Fruit fly (Drosophila melanogaster): ENCODE results near the gene msi.

The msi gene

dm6 chr3R:25648258-25648606, 132.3 kb downstream of the msi start (continued):
- TF ChIP-seq Dp (GFP tag; optimal IDR thresholded peaks at IDR 0.05), result no peak
- no peak for TF ChIP-seq CG4707 (GFP tag; optimal IDR thresholded peaks at IDR 0.05)
- TF ChIP-seq lola (GFP tag; optimal IDR thresholded peaks at IDR 0.05), result peak in 1 of 3 experiments; percentile 15
- no peak for TF ChIP-seq BtbVII (GFP tag; optimal IDR thresholded peaks at IDR 0.05)

- TF ChIP-seq abd-A (tag; optimal IDR thresholded peaks at IDR 0.05), result peak; percentile 52
- TF ChIP-seq Dad (GFP tag; optimal IDR thresholded peaks at IDR 0.05), result no peak
- no peak for TF ChIP-seq hbn (GFP tag; IDR thresholded peaks at IDR 0.05; ENCODE audit: partially characterized antibody)
- peak; percentile 64 for TF ChIP-seq CG13894 (tag; optimal IDR thresholded peaks at IDR 0.05)
- peak in 1 of 2 experiments; percentile 32 for TF ChIP-seq Pdp1 (GFP tag; optimal IDR thresholded peaks at IDR 0.05)
- TF ChIP-seq mam (GFP tag; optimal IDR thresholded peaks at IDR 0.05), result no peak
- no peak for TF ChIP-seq CG3163 (GFP tag; optimal IDR thresholded peaks at IDR 0.05)
- no peak for TF ChIP-seq Gsc (GFP tag; IDR thresholded peaks at IDR 0.05)
- TF ChIP-seq sr (GFP tag; IDR thresholded peaks at IDR 0.05), result no peak
- no peak for TF ChIP-seq Hmr (GFP tag; optimal IDR thresholded peaks at IDR 0.05)
- TF ChIP-seq mld (GFP tag; IDR thresholded peaks at IDR 0.05; ENCODE audit: partially characterized antibody), result no peak
- no peak for TF ChIP-seq maf-S (GFP tag; optimal IDR thresholded peaks at IDR 0.05)
- TF ChIP-seq sens (GFP tag), result peak; percentile 58
- no peak for TF ChIP-seq E2f2 (GFP tag; IDR thresholded peaks at IDR 0.05)
- no peak for TF ChIP-seq CG1603 (tag; optimal IDR thresholded peaks at IDR 0.05)
Observed at dm6 chr3R:25650417-25650816, 134.5 kb downstream of the msi start.

dm6 chr3R:25651414-25651813, 135.5 kb downstream of the msi start:
- no peak for TF ChIP-seq YL-1 (GFP tag; optimal IDR thresholded peaks at IDR 0.05)
- no peak for TF ChIP-seq repo (GFP tag; optimal IDR thresholded peaks at IDR 0.05)
- TF ChIP-seq cwo (GFP tag; optimal IDR thresholded peaks at IDR 0.05), result no peak
- no peak for TF ChIP-seq Gsc (GFP tag; IDR thresholded peaks at IDR 0.05)
- peak; percentile 39 for TF ChIP-seq unpg (GFP tag; optimal IDR thresholded peaks at IDR 0.05)
- peak; percentile 23 for TF ChIP-seq CG4424 (GFP tag; optimal IDR thresholded peaks at IDR 0.05)
- TF ChIP-seq schlank (tag; optimal IDR thresholded peaks at IDR 0.05), result no peak
- no peak for TF ChIP-seq ara (GFP tag; IDR thresholded peaks at IDR 0.05)
- TF ChIP-seq phol (tag; optimal IDR thresholded peaks at IDR 0.05), result peak; percentile 24
- no peak for TF ChIP-seq gcm2 (GFP tag; optimal IDR thresholded peaks at IDR 0.05)
- TF ChIP-seq CG18262 (tag; optimal IDR thresholded peaks at IDR 0.05), result peak; percentile 22
- TF ChIP-seq CG6791 (GFP tag; IDR thresholded peaks at IDR 0.05; ENCODE audit: partially characterized antibody), result no peak
- no peak for TF ChIP-seq lilli (GFP tag; optimal IDR thresholded peaks at IDR 0.05)
- TF ChIP-seq NK7.1 (GFP tag; optimal IDR thresholded peaks at IDR 0.05), result no peak
- no peak for TF ChIP-seq CG30020 (tag; optimal IDR thresholded peaks at IDR 0.05)
- no peak for TF ChIP-seq ato (GFP tag; IDR thresholded peaks at IDR 0.05; ENCODE audit: partially characterized antibody)
- TF ChIP-seq ranshi (GFP tag; IDR thresholded peaks at IDR 0.05), result no peak
- TF ChIP-seq Drgx (GFP tag; IDR thresholded peaks at IDR 0.05), result peak; percentile 59
- no peak for TF ChIP-seq CG6854 (GFP tag; optimal IDR thresholded peaks at IDR 0.05)
- no peak for TF ChIP-seq CG16779 (GFP tag; IDR thresholded peaks at IDR 0.05)
- TF ChIP-seq lab (GFP tag; optimal IDR thresholded peaks at IDR 0.05), result peak; percentile 32
- TF ChIP-seq fd96Cb (tag; optimal IDR thresholded peaks at IDR 0.05), result no peak
- TF ChIP-seq odd (GFP tag; optimal IDR thresholded peaks at IDR 0.05), result no peak
- TF ChIP-seq CG2889 (GFP tag; IDR thresholded peaks at IDR 0.05), result no peak
- no peak for TF ChIP-seq psq (GFP tag; optimal IDR thresholded peaks at IDR 0.05)
- TF ChIP-seq C15 (GFP tag; IDR thresholded peaks at IDR 0.05), result 0 out of 3 replicates have a peak, but pooled peaks have one; percentile 36
- no peak for TF ChIP-seq CG3163 (GFP tag; optimal IDR thresholded peaks at IDR 0.05)
- no peak for TF ChIP-seq abd-A (tag; optimal IDR thresholded peaks at IDR 0.05)
- no peak for TF ChIP-seq D (optimal IDR thresholded peaks at IDR 0.05)
- no peak for TF ChIP-seq D (GFP tag; optimal IDR thresholded peaks at IDR 0.05)
- peak; percentile 28; the same call in 1 of the 2 replicates for TF ChIP-seq CG10366 (GFP tag; IDR thresholded peaks at IDR 0.05)
- no peak for TF ChIP-seq so (GFP tag; IDR thresholded peaks at IDR 0.05)
- no peak for TF ChIP-seq CG6175 (GFP tag; IDR thresholded peaks at IDR 0.05)
